Fruit fly (Drosophila melanogaster) S2 (cell line): ENCODE data around the gene Scm.

ENCODE experiments used
- CG8478 ChIP-seq: fragments of >200 bp; optimal IDR thresholded peaks from 2 replicates; lab custom pipeline; 2018
- CTCF ChIP-seq, 2 experiments: fragments of >200 bp; optimal IDR thresholded peaks; 2 replicates each; lab custom pipeline; 2018

dm6 chr3R:9605084-9605483, 32.3 kb downstream of the Scm start:
- no peak for TF ChIP-seq CTCF (optimal IDR thresholded peaks at IDR 0.05; lab: Kevin White, UChicago)
- no peak for TF ChIP-seq CG8478 (lab: Kevin White, UChicago)
